Worm (Caenorhabditis elegans) whole organism, L4 larva: ENCODE measurements around the gene din-1.

Experiments used
- F10B5.3 ChIP-seq: sonication (generic microtip); optimal IDR thresholded peaks from 2 replicates; lab custom pipeline; 2016; ENCODE audit warnings: mild to moderate bottlenecking, missing genetic modification characterization, missing compliant biosample characterization
- F26F4.8 ChIP-seq: fragments of 200-800 bp; sonication (Bioruptor generic); conservative IDR thresholded peaks from 2 replicates; pipeline ENCODE4 v1.3.6; 2022; ENCODE audit warnings: missing genetic modification characterization, missing compliant biosample characterization
- F44E2.7 ChIP-seq: fragments of 200-800 bp; sonication (Bioruptor generic); IDR thresholded peaks from 2 replicates; pipeline ENCODE4 v2.1.2; 2022; ENCODE audit warnings: missing genetic modification characterization, missing compliant biosample characterization
- F49E8.2 ChIP-seq: sonication (generic microtip); optimal IDR thresholded peaks from 2 replicates; lab custom pipeline; 2016; ENCODE audit warnings: missing compliant biosample characterization, mild to moderate bottlenecking, missing genetic modification characterization, borderline replicate concordance
- R02D3.7 ChIP-seq: fragments of 150-350 bp; sonication (generic microtip); optimal IDR thresholded peaks from 3 replicates; lab custom pipeline; 2014; ENCODE audit warnings: missing biosample characterization, missing genetic modification characterization
- T26A8.4 ChIP-seq: fragments of 200-800 bp; sonication (Bioruptor generic); IDR thresholded peaks from 2 replicates; pipeline ENCODE4 v1.3.6; 2022; ENCODE audit warnings: missing genetic modification characterization, missing compliant biosample characterization
- ZK337.2 ChIP-seq: fragments of 200-800 bp; sonication (Bioruptor generic); IDR thresholded peaks from 2 replicates; pipeline ENCODE4 v1.3.6; 2022; ENCODE audit warnings: missing genetic modification reagents, missing genetic modification characterization, missing compliant biosample characterization
- ZK546.5 ChIP-seq, 2 experiments: sonication (generic microtip); optimal IDR thresholded peaks; 2 replicates each; lab custom pipeline; 2017; ENCODE audit warnings: missing biosample characterization in 2 of 2, missing genetic modification characterization in 2 of 2
- aha-1 ChIP-seq: fragments of 150-350 bp; peaks from one replicate; lab custom pipeline; 2014; ENCODE audit warnings: missing biosample characterization, missing genetic modification characterization
- aly-2 ChIP-seq: sonication (generic microtip); optimal IDR thresholded peaks from 2 replicates; lab custom pipeline; 2018; ENCODE audit warnings: missing biosample characterization, missing genetic modification characterization
- arid-1 ChIP-seq: fragments of 200-800 bp; sonication (Bioruptor generic); conservative IDR thresholded peaks from 2 replicates; pipeline ENCODE4 v1.3.6; 2022; ENCODE audit warnings: missing genetic modification reagents, missing genetic modification characterization, missing compliant biosample characterization
- attf-4 ChIP-seq: sonication (generic microtip); optimal IDR thresholded peaks from 3 replicates; lab custom pipeline; 2017; ENCODE audit warnings: missing biosample characterization, missing genetic modification characterization
- ceh-20 ChIP-seq: fragments of 200-800 bp; sonication (Bioruptor generic); IDR thresholded peaks from 2 replicates; pipeline ENCODE4 v1.3.6; 2022; ENCODE audit warnings: missing genetic modification reagents, missing genetic modification characterization, missing compliant biosample characterization
- ceh-28 ChIP-seq: fragments of 150-350 bp; optimal IDR thresholded peaks from 2 replicates; lab custom pipeline; 2014; ENCODE audit warnings: missing biosample characterization, missing genetic modification reagents, missing genetic modification characterization
- ceh-32 ChIP-seq: sonication (generic microtip); optimal IDR thresholded peaks from 2 replicates; lab custom pipeline; 2016; ENCODE audit warnings: mild to moderate bottlenecking, missing genetic modification characterization, missing compliant biosample characterization; ENCODE audit not compliant: poor library complexity
- dmd-6 ChIP-seq: fragments of 200-800 bp; sonication (Bioruptor generic); IDR thresholded peaks from 2 replicates; pipeline ENCODE4 v1.3.6; 2022; ENCODE audit warnings: missing genetic modification reagents, missing genetic modification characterization, missing compliant biosample characterization
- duxl-1 ChIP-seq: sonication (generic microtip); optimal IDR thresholded peaks from 2 replicates; lab custom pipeline; 2016; ENCODE audit warnings: mild to moderate bottlenecking, missing genetic modification characterization, moderate library complexity, missing compliant biosample characterization; ENCODE audit not compliant: poor library complexity
- dve-1 ChIP-seq: sonication (generic microtip); optimal IDR thresholded peaks from 2 replicates; lab custom pipeline; 2017; ENCODE audit warnings: antibody characterized with exemption, mild to moderate bottlenecking, missing genetic modification characterization, missing compliant biosample characterization; ENCODE audit not compliant: insufficient read depth
- egl-43 ChIP-seq: fragments of 200-800 bp; sonication (Bioruptor generic); IDR thresholded peaks from 2 replicates; pipeline ENCODE4 v1.3.6; 2022; ENCODE audit warnings: missing genetic modification reagents, missing genetic modification characterization, missing compliant biosample characterization
- fkh-10 ChIP-seq: fragments of 150-350 bp; optimal IDR thresholded peaks from 2 replicates; lab custom pipeline; 2014; ENCODE audit warnings: missing biosample characterization, missing genetic modification reagents, missing genetic modification characterization
- fos-1 ChIP-seq: fragments of 150-350 bp; optimal IDR thresholded peaks from 2 replicates; lab custom pipeline; 2014; ENCODE audit warnings: missing biosample characterization, missing genetic modification characterization
- hlh-11 ChIP-seq: fragments of 200-800 bp; sonication (Bioruptor generic); optimal IDR thresholded peaks from 2 replicates; lab custom pipeline; 2018; ENCODE audit warnings: mild to moderate bottlenecking, missing genetic modification characterization, missing compliant biosample characterization
- hlh-30 ChIP-seq: sonication (generic microtip); optimal IDR thresholded peaks from 2 replicates; lab custom pipeline; 2017; ENCODE audit warnings: antibody characterized with exemption, mild to moderate bottlenecking, missing genetic modification characterization, missing compliant biosample characterization; ENCODE audit not compliant: insufficient read depth
- hmg-1.1 ChIP-seq: fragments of 200-800 bp; sonication (Bioruptor generic); IDR thresholded peaks from 2 replicates; pipeline ENCODE4 v1.3.6; 2022; ENCODE audit warnings: missing genetic modification reagents, missing genetic modification characterization, missing compliant biosample characterization
- lim-7 ChIP-seq: fragments of 200-800 bp; sonication (Bioruptor generic); IDR thresholded peaks from 2 replicates; pipeline ENCODE4 v1.3.6; 2022; ENCODE audit warnings: missing genetic modification characterization, missing compliant biosample characterization
- lin-13 ChIP-seq: fragments of 150-350 bp; optimal IDR thresholded peaks from 2 replicates; lab custom pipeline; 2014; ENCODE audit warnings: missing biosample characterization, missing genetic modification reagents, missing genetic modification characterization
- lin-29 ChIP-seq: fragments of 200-800 bp; sonication (Bioruptor generic); IDR thresholded peaks from 2 replicates; pipeline ENCODE4 v1.3.6; 2022; ENCODE audit warnings: missing genetic modification reagents, missing genetic modification characterization, missing compliant biosample characterization
- lsy-2 ChIP-seq, 2 experiments: fragments of 150-350 bp in 1 of 2; sonication (generic microtip) in 1 of 2; optimal IDR thresholded peaks; 2 replicates each; lab custom pipeline; 2014 to 2017; ENCODE audit warnings: missing biosample characterization in 2 of 2, missing genetic modification characterization in 2 of 2
- mdl-1 ChIP-seq, 2 experiments: fragments of 150-350 bp in 1 of 2; sonication (generic microtip) in 1 of 2; optimal IDR thresholded peaks; 2 replicates each; lab custom pipeline; 2014 to 2017; ENCODE audit warnings: missing biosample characterization in 2 of 2, missing genetic modification characterization in 2 of 2
- mep-1 ChIP-seq: fragments of 150-350 bp; sonication (generic microtip); optimal IDR thresholded peaks from 3 replicates; lab custom pipeline; 2014; ENCODE audit warnings: missing biosample characterization, missing genetic modification characterization
- mxl-2 ChIP-seq: fragments of 200-800 bp; sonication (Bioruptor generic); conservative IDR thresholded peaks from 2 replicates; pipeline ENCODE4 v1.3.6; 2022; ENCODE audit warnings: missing genetic modification reagents, missing genetic modification characterization, missing compliant biosample characterization
- mxl-3 ChIP-seq: fragments of 200-800 bp; sonication (Bioruptor generic); optimal IDR thresholded peaks from 2 replicates; lab custom pipeline; 2018; ENCODE audit warnings: mild to moderate bottlenecking, missing genetic modification characterization, missing compliant biosample characterization
- nhr-11 ChIP-seq: fragments of 150-350 bp; optimal IDR thresholded peaks from 2 replicates; lab custom pipeline; 2014; ENCODE audit warnings: missing biosample characterization, missing genetic modification characterization
- nhr-111 ChIP-seq: fragments of 200-800 bp; sonication (Bioruptor generic); optimal IDR thresholded peaks from 2 replicates; lab custom pipeline; 2018; ENCODE audit warnings: mild to moderate bottlenecking, missing genetic modification characterization, missing compliant biosample characterization
- nhr-28 ChIP-seq: fragments of 150-350 bp; optimal IDR thresholded peaks from 2 replicates; lab custom pipeline; 2014; ENCODE audit warnings: missing biosample characterization, missing genetic modification characterization
- nhr-41 ChIP-seq: fragments of 200-800 bp; sonication (Bioruptor generic); IDR thresholded peaks from 2 replicates; pipeline ENCODE4 v1.3.6; 2022; ENCODE audit warnings: missing genetic modification reagents, missing genetic modification characterization, missing compliant biosample characterization
- nhr-77 ChIP-seq: fragments of 150-350 bp; optimal IDR thresholded peaks from 2 replicates; lab custom pipeline; 2014; ENCODE audit warnings: missing biosample characterization, missing genetic modification characterization
- php-3 ChIP-seq: fragments of 200-800 bp; sonication (Bioruptor generic); IDR thresholded peaks from 2 replicates; pipeline ENCODE4 v1.3.6; 2022; ENCODE audit warnings: missing genetic modification reagents, missing genetic modification characterization, missing compliant biosample characterization
- pqm-1 ChIP-seq: sonication (generic microtip); optimal IDR thresholded peaks from 2 replicates; lab custom pipeline; 2017; ENCODE audit warnings: missing biosample characterization, missing genetic modification characterization
- saeg-2 ChIP-seq: fragments of 200-800 bp; sonication (Bioruptor generic); IDR thresholded peaks from 2 replicates; pipeline ENCODE4 v1.3.6; 2022; ENCODE audit warnings: missing genetic modification reagents, missing genetic modification characterization, missing compliant biosample characterization
- skn-1 ChIP-seq: fragments of 150-350 bp; optimal IDR thresholded peaks from 2 replicates; lab custom pipeline; 2014; ENCODE audit warnings: missing biosample characterization, missing genetic modification characterization
- snpc-4 ChIP-seq: fragments of 150-350 bp; optimal IDR thresholded peaks from 2 replicates; lab custom pipeline; 2014; ENCODE audit warnings: missing biosample characterization, missing genetic modification characterization
- spr-1 ChIP-seq: sonication (generic microtip); optimal IDR thresholded peaks from 2 replicates; lab custom pipeline; 2016; ENCODE audit warnings: mild to moderate bottlenecking, missing genetic modification characterization, missing compliant biosample characterization
- unc-130 ChIP-seq: sonication (generic microtip); optimal IDR thresholded peaks from 2 replicates; lab custom pipeline; 2016; ENCODE audit warnings: missing genetic modification reagents, missing genetic modification characterization, missing compliant biosample characterization
- unc-62 ChIP-seq, 3 experiments: fragments of 150-350 bp in 1 of 3; sonication (generic microtip); optimal IDR thresholded peaks in 2 of 3; peaks in 1 of 3; 1 replicate in 1 of 3; 2 replicates in 2 of 3; lab custom pipeline; 2014 to 2017; ENCODE audit warnings: missing biosample characterization in 3 of 3, missing genetic modification characterization in 3 of 3, missing genetic modification reagents in 3 of 3, missing genotype in 1 of 3
- zag-1 ChIP-seq: fragments of 150-350 bp; optimal IDR thresholded peaks from 2 replicates; lab custom pipeline; 2014; ENCODE audit warnings: missing biosample characterization, missing genetic modification characterization
- zip-11 ChIP-seq: fragments of 200-800 bp; sonication (Bioruptor generic); IDR thresholded peaks from 2 replicates; pipeline ENCODE4 v1.3.6; 2022; ENCODE audit warnings: missing genetic modification characterization, missing compliant biosample characterization
- ztf-11 ChIP-seq: fragments of 150-350 bp; optimal IDR thresholded peaks from 2 replicates; lab custom pipeline; 2014; ENCODE audit warnings: missing biosample characterization, missing genetic modification characterization

Gene din-1

DNA sequence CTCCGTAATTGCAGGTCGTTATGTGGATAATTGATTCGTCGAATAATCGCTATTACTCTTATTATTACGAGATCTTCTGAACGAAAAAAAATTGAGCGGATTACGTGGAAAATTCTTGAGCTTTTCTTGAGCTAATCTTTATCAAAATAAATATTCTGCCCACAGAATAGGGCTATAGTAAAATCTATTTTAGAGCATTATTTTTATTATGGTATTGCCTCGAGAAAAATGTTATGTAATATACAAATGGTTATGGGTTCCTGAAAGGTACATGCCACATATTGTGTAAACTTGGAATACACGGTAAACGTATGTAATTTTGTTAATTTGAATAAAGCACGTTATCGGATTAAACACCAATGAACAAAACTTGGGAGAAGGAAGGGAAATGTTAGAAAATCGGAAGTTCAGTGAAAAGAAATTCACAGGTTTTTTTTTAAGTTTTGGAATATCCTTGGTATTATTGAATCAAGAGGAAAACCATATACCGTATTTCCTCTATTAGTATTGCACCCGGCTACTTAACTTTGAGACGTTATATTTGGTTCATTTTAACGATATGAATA is 3.9 kb upstream of the din-1 start (continued):
- TF ChIP-seq lim-7 = no peak
- no peak for TF ChIP-seq fos-1 (tag; lab: Kevin White, UChicago)
- no peak for TF ChIP-seq R02D3.7 (tag; lab: Kevin White, UChicago)
- TF ChIP-seq dmd-6 (GFP tag; lab: Robert Waterston, UW) = no peak
- TF ChIP-seq mep-1 (tag; lab: Kevin White, UChicago) = peak; percentile 50
- peak; percentile 24 for TF ChIP-seq aha-1 (tag; lab: Kevin White, UChicago)
- no peak for TF ChIP-seq nhr-77 (tag; lab: Kevin White, UChicago)
- TF ChIP-seq zag-1 (tag; lab: Kevin White, UChicago) = no peak
- TF ChIP-seq nhr-28 (tag; lab: Kevin White, UChicago) = no peak
- TF ChIP-seq ceh-28 (tag; lab: Kevin White, UChicago) = no peak
- peak in 1 of 2 experiments; percentile 18 for TF ChIP-seq lsy-2 (tag; optimal IDR thresholded peaks at IDR 0.05; lab: Kevin White, UChicago)
- TF ChIP-seq hmg-1.1 = 0 out of 2 replicates have a peak, but pooled peaks have one; percentile 8
- peak; percentile 74 for TF ChIP-seq dve-1
- TF ChIP-seq T26A8.4 (GFP tag; lab: Robert Waterston, UW) = peak; percentile 62; the same call in 1 of the 2 replicates
- no peak for TF ChIP-seq egl-43 (GFP tag; lab: Robert Waterston, UW)
- TF ChIP-seq arid-1 (GFP tag; lab: Robert Waterston, UW) = no peak
- no peak for TF ChIP-seq pqm-1
- no peak for TF ChIP-seq ceh-20 (GFP tag; lab: Robert Waterston, UW)
- TF ChIP-seq skn-1 (tag; lab: Kevin White, UChicago) = no peak
- no peak for TF ChIP-seq aly-2 (tag; lab: Kevin White, UChicago)
- TF ChIP-seq F49E8.2 (tag; lab: Kevin White, UChicago) = no peak
- no peak for TF ChIP-seq lin-13 (GFP tag; lab: Kevin White, UChicago)
- no peak for TF ChIP-seq mxl-3 (GFP tag; lab: Kevin White, UChicago)
- TF ChIP-seq ZK337.2 (GFP tag; lab: Robert Waterston, UW) = no peak
- no peak for TF ChIP-seq unc-130
- no peak for TF ChIP-seq F44E2.7
- no peak for TF ChIP-seq F10B5.3 (tag; lab: Kevin White, UChicago)
- TF ChIP-seq fkh-10 (GFP tag; lab: Kevin White, UChicago) = no peak
- no peak for TF ChIP-seq attf-4
- no peak for TF ChIP-seq mxl-2 (GFP tag; lab: Robert Waterston, UW)
- no peak for TF ChIP-seq zip-11 (GFP tag; lab: Robert Waterston, UW)
- no peak for TF ChIP-seq ceh-32 (tag; lab: Kevin White, UChicago)
- TF ChIP-seq hlh-30 (tag; lab: Kevin White, UChicago) = peak; percentile 11
- TF ChIP-seq nhr-41 (GFP tag; lab: Robert Waterston, UW) = no peak
- no peak for TF ChIP-seq lin-29 (GFP tag; lab: Robert Waterston, UW)
- TF ChIP-seq ztf-11 (tag; lab: Kevin White, UChicago) = no peak
- 0 out of 2 replicates have a peak, but pooled peaks have one; percentile 11 for TF ChIP-seq php-3 (GFP tag; lab: Robert Waterston, UW)
- TF ChIP-seq snpc-4 (tag; lab: Kevin White, UChicago) = no peak
- peak; percentile 50 for TF ChIP-seq duxl-1 (tag; lab: Kevin White, UChicago)

DNA sequence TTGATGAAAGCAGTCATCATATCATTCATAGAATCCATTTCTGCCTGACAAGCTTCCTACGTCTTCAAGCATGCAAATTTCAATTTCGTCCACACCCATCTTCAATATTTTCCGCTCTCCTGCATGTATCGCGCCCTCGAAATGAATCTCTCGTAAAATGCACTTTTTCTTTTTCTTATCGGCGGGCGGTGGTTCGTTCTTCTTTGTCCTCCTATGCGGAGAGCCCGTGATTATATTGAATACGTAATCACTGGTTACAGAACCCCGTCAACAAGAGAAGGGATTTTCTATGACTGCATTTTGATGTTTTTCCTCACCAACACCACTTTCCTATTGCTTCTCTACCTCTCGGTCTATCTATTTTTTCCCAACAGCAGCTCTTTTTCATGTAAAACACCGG is 3.2 kb upstream of the din-1 start:
- TF ChIP-seq unc-130 = no peak
- TF ChIP-seq ZK546.5 (tag; optimal IDR thresholded peaks at IDR 0.05; lab: Kevin White, UChicago) = no peak
- no peak for TF ChIP-seq mxl-2 (GFP tag; lab: Robert Waterston, UW)
- TF ChIP-seq ceh-20 (GFP tag; lab: Robert Waterston, UW) = no peak
- TF ChIP-seq F44E2.7 = no peak
- TF ChIP-seq hlh-11 (tag; lab: Kevin White, UChicago) = peak; percentile 36
- no peak for TF ChIP-seq F49E8.2 (tag; lab: Kevin White, UChicago)
- TF ChIP-seq saeg-2 (GFP tag; lab: Robert Waterston, UW) = no peak
- 0 out of 2 replicates have a peak, but pooled peaks have one; percentile 14 for TF ChIP-seq F26F4.8 (GFP tag; lab: Robert Waterston, UW)
- no peak for TF ChIP-seq mdl-1 (tag; optimal IDR thresholded peaks at IDR 0.05; lab: Kevin White, UChicago)
- TF ChIP-seq mxl-3 (GFP tag; lab: Kevin White, UChicago) = no peak
- no peak for TF ChIP-seq lsy-2 (tag; optimal IDR thresholded peaks at IDR 0.05; lab: Kevin White, UChicago)
- peak in 1 of 2 experiments; percentile 25 for TF ChIP-seq unc-62 (GFP tag; optimal IDR thresholded peaks at IDR 0.05 in 1 of 2; lab: Kevin White, UChicago)
- no peak for TF ChIP-seq unc-62 (tag; optimal IDR thresholded peaks at IDR 0.05; lab: Kevin White, UChicago)
- TF ChIP-seq nhr-111 (GFP tag; lab: Kevin White, UChicago) = no peak
- TF ChIP-seq lim-7 = 0 out of 2 replicates have a peak, but pooled peaks have one; percentile 50
- TF ChIP-seq fkh-10 (GFP tag; lab: Kevin White, UChicago) = no peak
- no peak for TF ChIP-seq duxl-1 (tag; lab: Kevin White, UChicago)
- TF ChIP-seq spr-1 (tag; lab: Kevin White, UChicago) = no peak
- no peak for TF ChIP-seq nhr-11 (tag; lab: Kevin White, UChicago)
